Worm (Caenorhabditis elegans) whole organism, L1 larva: ENCODE measurements around the gene T24A6.16.

Experiments
- elt-2 ChIP-seq: sonication (generic microtip); optimal IDR thresholded peaks from 2 replicates; lab custom pipeline; 2016; ENCODE audit warnings: missing genetic modification characterization, mild to moderate bottlenecking, inconsistent platforms, missing compliant biosample characterization, missing genetic modification reagents
- nhr-19 ChIP-seq: fragments of 200-800 bp; sonication (Bioruptor generic); conservative IDR thresholded peaks from 2 replicates; pipeline ENCODE4 v1.3.6; 2022; ENCODE audit warnings: missing genetic modification characterization, missing compliant biosample characterization
- nhr-47 ChIP-seq: sonication (generic microtip); optimal IDR thresholded peaks from 2 replicates; lab custom pipeline; 2016; ENCODE audit warnings: mild to moderate bottlenecking, missing genetic modification characterization, moderate library complexity, missing compliant biosample characterization
- pqm-1 ChIP-seq: sonication (generic microtip); optimal IDR thresholded peaks from 3 replicates; lab custom pipeline; 2017; ENCODE audit warnings: missing biosample characterization, missing genetic modification characterization
- unc-62 ChIP-seq: fragments of 150-350 bp; optimal IDR thresholded peaks from 2 replicates; lab custom pipeline; 2014; ENCODE audit warnings: missing biosample characterization, missing genetic modification reagents, missing genetic modification characterization
- unc-98 ChIP-seq: fragments of 200-800 bp; sonication (Bioruptor generic); IDR thresholded peaks from 2 replicates; pipeline ENCODE4 v1.3.6; 2022; ENCODE audit warnings: missing genetic modification characterization, missing compliant biosample characterization
- xbp-1 ChIP-seq: sonication (generic microtip); optimal IDR thresholded peaks from 2 replicates; lab custom pipeline; 2016; ENCODE audit warnings: missing genetic modification characterization, missing compliant biosample characterization

- no peak for TF ChIP-seq unc-98 (GFP tag; lab: Robert Waterston, UW)
- no peak for TF ChIP-seq nhr-47 (tag; lab: Kevin White, UChicago)
- no peak for TF ChIP-seq unc-62 (GFP tag; lab: Kevin White, UChicago)
- TF ChIP-seq elt-2 (tag; lab: Kevin White, UChicago) = no peak
- no peak for TF ChIP-seq pqm-1 (tag; lab: Kevin White, UChicago)
- TF ChIP-seq nhr-19 (GFP tag; lab: Robert Waterston, UW) = no peak
- TF ChIP-seq xbp-1 (tag; lab: Kevin White, UChicago) = no peak
These were observed 48.0 kb upstream of the T24A6.16 start for ce11 chrV:3610709-3611108.
